Worm (Caenorhabditis elegans) whole organism, late embryonic: ENCODE data around the gene W02D7.5.

Source experiments
- K02D7.2 ChIP-seq: sonication (generic microtip); optimal IDR thresholded peaks from 2 replicates; lab custom pipeline; 2017; ENCODE audit warnings: mild to moderate bottlenecking, missing genetic modification characterization, missing compliant biosample characterization
- ama-1 ChIP-seq: fragments of 150-350 bp; optimal IDR thresholded peaks from 2 replicates; lab custom pipeline; 2014
- dmd-4 ChIP-seq: sonication (generic microtip); optimal IDR thresholded peaks from 2 replicates; lab custom pipeline; 2016; ENCODE audit warnings: borderline replicate concordance, missing genetic modification characterization, missing compliant biosample characterization
- fax-1 ChIP-seq: sonication (generic microtip); optimal IDR thresholded peaks from 2 replicates; lab custom pipeline; 2016; ENCODE audit warnings: missing genotype, missing genetic modification characterization, missing compliant biosample characterization
- fkh-10 ChIP-seq: fragments of 150-350 bp; optimal IDR thresholded peaks from 2 replicates; lab custom pipeline; 2014; ENCODE audit warnings: missing biosample characterization, missing genetic modification reagents, missing genetic modification characterization
- rnt-1 ChIP-seq: sonication (generic microtip); optimal IDR thresholded peaks from 2 replicates; lab custom pipeline; 2016; ENCODE audit warnings: missing genetic modification characterization, missing compliant biosample characterization
- sdc-2 ChIP-seq: sonication (generic microtip); optimal IDR thresholded peaks from 2 replicates; lab custom pipeline; 2016; ENCODE audit warnings: missing genotype, missing genetic modification characterization, missing compliant biosample characterization

ce11 chrV:8278830-8279229 is 20.2 kb downstream of the W02D7.5 start, which contains the start of gene str-136:
- no peak for TF ChIP-seq rnt-1
- TF ChIP-seq fkh-10 (GFP tag; lab: Kevin White, UChicago): no peak
- no peak for TF ChIP-seq fax-1
- no peak for TF ChIP-seq sdc-2 (tag; lab: Kevin White, UChicago)
- no peak for TF ChIP-seq ama-1
- TF ChIP-seq K02D7.2 (tag; lab: Kevin White, UChicago): no peak
- no peak for TF ChIP-seq dmd-4 (tag; lab: Kevin White, UChicago)
